Worm (Caenorhabditis elegans) whole organism, late embryonic: ENCODE results near the gene cut-6.

Experiments
- K09A11.1 ChIP-seq: sonication (generic microtip); optimal IDR thresholded peaks from 2 replicates; lab custom pipeline; 2017; ENCODE audit warnings: antibody characterized with exemption, mild to moderate bottlenecking, missing genetic modification characterization, missing compliant biosample characterization; ENCODE audit not compliant: insufficient read depth
- ama-1 ChIP-seq: fragments of 150-350 bp; optimal IDR thresholded peaks from 2 replicates; lab custom pipeline; 2014
- ceh-45 ChIP-seq: fragments of 200-800 bp; sonication (Bioruptor generic); IDR thresholded peaks from 2 replicates; pipeline ENCODE4 v1.3.6; 2022; ENCODE audit warnings: missing genetic modification reagents, missing genetic modification characterization, missing compliant biosample characterization
- ceh-6 ChIP-seq: fragments of 200-800 bp; sonication (Bioruptor generic); optimal IDR thresholded peaks from 2 replicates; lab custom pipeline; 2018; ENCODE audit warnings: mild to moderate bottlenecking, missing genetic modification characterization, missing compliant biosample characterization
- elt-2 ChIP-seq: sonication (generic microtip); optimal IDR thresholded peaks from 2 replicates; lab custom pipeline; 2016; ENCODE audit warnings: missing genetic modification reagents, missing genetic modification characterization, missing compliant biosample characterization
- elt-4 ChIP-seq: sonication (generic microtip); optimal IDR thresholded peaks from 2 replicates; lab custom pipeline; 2016; ENCODE audit warnings: missing genetic modification characterization, missing compliant biosample characterization
- nhr-11 ChIP-seq: fragments of 150-350 bp; optimal IDR thresholded peaks from 2 replicates; lab custom pipeline; 2014; ENCODE audit warnings: missing biosample characterization, missing genetic modification characterization
- pag-3 ChIP-seq: sonication (generic microtip); optimal IDR thresholded peaks from 2 replicates; lab custom pipeline; 2016; ENCODE audit warnings: missing compliant biosample characterization, missing genetic modification characterization, borderline replicate concordance
- sox-2 ChIP-seq: fragments of 200-800 bp; sonication (Bioruptor generic); IDR thresholded peaks from 2 replicates; pipeline ENCODE4 v1.3.6; 2022; ENCODE audit warnings: missing genetic modification reagents, missing genetic modification characterization, missing compliant biosample characterization
- tbx-2 ChIP-seq: sonication (generic microtip); optimal IDR thresholded peaks from 2 replicates; lab custom pipeline; 2016; ENCODE audit warnings: missing genetic modification characterization, missing compliant biosample characterization
- tbx-7 ChIP-seq: sonication (generic microtip); optimal IDR thresholded peaks from 2 replicates; lab custom pipeline; 2016; ENCODE audit warnings: missing genotype, missing genetic modification characterization, missing compliant biosample characterization
- unc-55 ChIP-seq: sonication (generic microtip); optimal IDR thresholded peaks from 2 replicates; lab custom pipeline; 2017; ENCODE audit warnings: missing biosample characterization, missing genetic modification reagents, missing genetic modification characterization
- unc-86 ChIP-seq: sonication (generic microtip); optimal IDR thresholded peaks from 2 replicates; lab custom pipeline; 2016; ENCODE audit warnings: missing genetic modification characterization, missing compliant biosample characterization

DNA sequence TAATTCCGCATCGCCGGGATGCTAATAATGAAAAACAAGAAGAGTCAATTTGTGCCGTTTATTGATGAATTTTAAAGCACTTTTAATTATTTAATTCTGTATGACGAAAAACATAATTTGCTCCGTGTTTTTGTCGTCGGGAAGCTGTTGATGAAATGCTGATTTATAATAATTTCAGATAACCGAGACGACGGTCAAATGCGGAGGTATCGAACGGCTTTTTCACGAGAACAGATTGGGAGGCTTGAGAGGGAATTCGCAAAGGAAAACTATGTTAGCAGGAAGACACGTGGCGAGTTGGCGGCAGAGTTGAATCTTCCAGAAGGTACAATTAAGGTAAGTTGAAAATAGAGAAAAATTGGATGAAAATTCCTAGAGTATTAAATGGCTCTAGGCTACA, 12.3 kb downstream of the cut-6 start:
- no peak for TF ChIP-seq elt-2 (tag; lab: Kevin White, UChicago)
- no peak for TF ChIP-seq nhr-11 (tag; lab: Kevin White, UChicago)
- no peak for TF ChIP-seq unc-86 (tag; lab: Kevin White, UChicago)
- TF ChIP-seq pag-3 (tag; lab: Kevin White, UChicago) = no peak
- TF ChIP-seq tbx-2 (tag; lab: Kevin White, UChicago) = no peak
- TF ChIP-seq ceh-6 (GFP tag; lab: Kevin White, UChicago) = no peak
- no peak for TF ChIP-seq ama-1
- no peak for TF ChIP-seq K09A11.1
- TF ChIP-seq tbx-7 (tag; lab: Kevin White, UChicago) = no peak
- TF ChIP-seq unc-55 (GFP tag; lab: Kevin White, UChicago) = no peak
- no peak for TF ChIP-seq sox-2 (GFP tag; lab: Robert Waterston, UW)
- no peak for TF ChIP-seq elt-4
- no peak for TF ChIP-seq ceh-45
